Worm (Caenorhabditis elegans): ENCODE measurements around the gene rps-12.

- TF ChIP-seq pha-4 (tag; optimal IDR thresholded peaks at IDR 0.05), result no peak
- no peak for TF ChIP-seq blmp-1 (tag; optimal IDR thresholded peaks at IDR 0.05)
- no peak for TF ChIP-seq ham-2 (GFP tag; optimal IDR thresholded peaks at IDR 0.05)
- no peak for TF ChIP-seq mep-1 (tag; optimal IDR thresholded peaks at IDR 0.05)
- no peak for TF ChIP-seq ces-1 (GFP tag; optimal IDR thresholded peaks at IDR 0.05)
Observed at ce11 chrIII:5675384-5675984, 3.6 kb upstream of the rps-12 start.
